Fruit fly (Drosophila melanogaster) whole organism, embryonic: ENCODE results near the gene Appl.
A peak's percentile ranks its signal among the peaks of the same experiment; 100 is the strongest.

Experiments
- Bteb2 ChIP-seq: fragments of 200-800 bp; sonication (Bioruptor generic); optimal IDR thresholded peaks from 2 replicates; lab custom pipeline; 2016; ENCODE audit warnings: missing biosample characterization, missing genetic modification characterization
- CG10147 ChIP-seq: fragments of 200-800 bp; sonication (Bioruptor generic); optimal IDR thresholded peaks from 2 replicates; lab custom pipeline; 2019; ENCODE audit warnings: missing biosample characterization, mild to moderate bottlenecking, missing genetic modification characterization, moderate library complexity
- CG10462 ChIP-seq: fragments of 200-800 bp; sonication (Bioruptor generic); optimal IDR thresholded peaks from 2 replicates; lab custom pipeline; 2016; ENCODE audit warnings: missing biosample characterization, missing genetic modification characterization
- CG10959 ChIP-seq: fragments of 200-800 bp; sonication (Bioruptor generic); IDR thresholded peaks from 2 replicates; pipeline ENCODE4 v1.3.6; 2022; ENCODE audit warnings: missing biosample characterization, missing genetic modification characterization
- CG1233 ChIP-seq: fragments of 200-800 bp; sonication (Bioruptor generic); optimal IDR thresholded peaks from 4 replicates; lab custom pipeline; 2018; ENCODE audit warnings: missing biosample characterization, mild to moderate bottlenecking, missing genetic modification characterization
- CG14014 ChIP-seq: fragments of 200-800 bp; sonication (Bioruptor generic); IDR thresholded peaks from 2 replicates; pipeline ENCODE4 v1.3.6; 2022; ENCODE audit warnings: missing biosample characterization, missing genetic modification characterization
- CG14965 ChIP-seq: fragments of 200-800 bp; sonication (Bioruptor generic); optimal IDR thresholded peaks from 2 replicates; lab custom pipeline; 2016; ENCODE audit warnings: missing biosample characterization, missing genetic modification characterization, borderline replicate concordance
- CG3847 ChIP-seq: fragments of 200-800 bp; sonication (Bioruptor generic); IDR thresholded peaks from 2 replicates; pipeline ENCODE4 v1.3.6; 2022; ENCODE audit warnings: missing biosample characterization, missing genetic modification characterization
- CG4707 ChIP-seq: fragments of 200-800 bp; sonication (Bioruptor generic); optimal IDR thresholded peaks from 2 replicates; lab custom pipeline; 2018; ENCODE audit warnings: missing biosample characterization, mild to moderate bottlenecking, missing genetic modification characterization, moderate library complexity
- CG5180 ChIP-seq: fragments of 200-800 bp; sonication (Bioruptor generic); optimal IDR thresholded peaks from 3 replicates; lab custom pipeline; 2017; ENCODE audit warnings: missing biosample characterization, missing genetic modification characterization, mild to moderate bottlenecking, moderate library complexity, missing genetic modification reagents
- CG5953 ChIP-seq: fragments of 200-800 bp; sonication (Bioruptor generic); IDR thresholded peaks from 2 replicates; pipeline ENCODE4 v1.3.6; 2022; ENCODE audit warnings: missing biosample characterization, missing genetic modification characterization
- CG6654 ChIP-seq: fragments of 200-800 bp; sonication (Bioruptor generic); optimal IDR thresholded peaks from 2 replicates; lab custom pipeline; 2017; ENCODE audit warnings: missing biosample characterization, mild to moderate bottlenecking, missing genetic modification characterization
- CG7271 ChIP-seq: fragments of 200-800 bp; sonication (Bioruptor generic); optimal IDR thresholded peaks from 2 replicates; lab custom pipeline; 2018; ENCODE audit warnings: missing biosample characterization, mild to moderate bottlenecking, missing genetic modification characterization, moderate library complexity
- CG7987 ChIP-seq: fragments of 200-800 bp; sonication (Bioruptor generic); optimal IDR thresholded peaks from 2 replicates; lab custom pipeline; 2018; ENCODE audit warnings: missing biosample characterization, mild to moderate bottlenecking, missing genetic modification characterization, moderate library complexity
- CG9609 ChIP-seq: fragments of 200-800 bp; sonication (Bioruptor generic); optimal IDR thresholded peaks from 3 replicates; lab custom pipeline; 2016; ENCODE audit warnings: missing biosample characterization, missing genetic modification characterization
- Camta ChIP-seq: fragments of 200-800 bp; sonication (Bioruptor generic); optimal IDR thresholded peaks from 2 replicates; lab custom pipeline; 2016; ENCODE audit warnings: missing biosample characterization, missing genetic modification characterization
- D ChIP-seq, 2 experiments: fragments of 200-800 bp in 1 of 2; fragments of >200 bp in 1 of 2; sonication (Bioruptor generic) in 1 of 2; optimal IDR thresholded peaks; 2 replicates in 1 of 2; 3 replicates in 1 of 2; lab custom pipeline; 2017; ENCODE audit warnings: mild to moderate bottlenecking in 1 of 2, missing biosample characterization in 1 of 2, missing genetic modification characterization in 1 of 2, missing genetic modification reagents in 1 of 2
- Dbx ChIP-seq: fragments of 200-800 bp; sonication (Bioruptor generic); IDR thresholded peaks from 3 replicates; pipeline ENCODE4 v1.3.6; 2022; ENCODE audit warnings: missing biosample characterization, missing genetic modification characterization
- Drgx ChIP-seq: fragments of 200-800 bp; sonication (Bioruptor generic); IDR thresholded peaks from 2 replicates; pipeline ENCODE4 v1.3.6; 2022; ENCODE audit warnings: missing biosample characterization, missing genetic modification characterization
- GATAe ChIP-seq: fragments of 200-800 bp; sonication (Bioruptor generic); conservative IDR thresholded peaks from 2 replicates; pipeline ENCODE4 v1.3.6; 2022; ENCODE audit warnings: missing biosample characterization, missing genetic modification characterization
- Hand ChIP-seq: fragments of 200-800 bp; sonication (Bioruptor generic); optimal IDR thresholded peaks from 2 replicates; lab custom pipeline; 2017; ENCODE audit warnings: mild to moderate bottlenecking, missing biosample characterization, missing genetic modification reagents, missing genetic modification characterization
- Hey ChIP-seq: fragments of 200-800 bp; sonication (Bioruptor generic); optimal IDR thresholded peaks from 3 replicates; lab custom pipeline; 2018; ENCODE audit warnings: missing biosample characterization, mild to moderate bottlenecking, missing genetic modification characterization
- Side ChIP-seq: fragments of 200-800 bp; sonication (Bioruptor generic); optimal IDR thresholded peaks from 2 replicates; lab custom pipeline; 2016; ENCODE audit warnings: missing biosample characterization, missing genetic modification characterization
- Usf ChIP-seq: fragments of 200-800 bp; sonication (Bioruptor generic); optimal IDR thresholded peaks from 2 replicates; lab custom pipeline; 2017; ENCODE audit warnings: missing genotype, missing biosample characterization, missing genetic modification characterization
- ash1 ChIP-seq: fragments of 200-800 bp; sonication (Bioruptor generic); optimal IDR thresholded peaks from 2 replicates; lab custom pipeline; 2018; ENCODE audit warnings: missing biosample characterization, mild to moderate bottlenecking, missing genetic modification characterization
- caup ChIP-seq: fragments of 200-800 bp; sonication (Bioruptor generic); optimal IDR thresholded peaks from 3 replicates; lab custom pipeline; 2017; ENCODE audit warnings: missing biosample characterization, mild to moderate bottlenecking, missing genetic modification characterization, moderate library complexity; ENCODE audit not compliant: severe bottlenecking
- dpn ChIP-seq, 2 experiments: fragments of 200-800 bp; sonication (Bioruptor generic); optimal IDR thresholded peaks; 3 replicates each; lab custom pipeline; 2016; ENCODE audit warnings: missing biosample characterization in 2 of 2, missing genetic modification characterization in 2 of 2
- eve ChIP-seq, 2 experiments: fragments of >200 bp; optimal IDR thresholded peaks; 2 replicates each; lab custom pipeline; 2017; ENCODE audit warnings: missing biosample characterization in 2 of 2, missing genetic modification characterization in 2 of 2
- grn ChIP-seq: fragments of 200-800 bp; sonication (Bioruptor generic); optimal IDR thresholded peaks from 3 replicates; lab custom pipeline; 2017; ENCODE audit warnings: missing biosample characterization, missing genetic modification characterization
- klu ChIP-seq: fragments of 200-800 bp; sonication (Bioruptor generic); IDR thresholded peaks from 2 replicates; pipeline ENCODE4 v1.3.6; 2022; ENCODE audit warnings: missing biosample characterization, missing genetic modification characterization
- kni ChIP-seq: fragments of 200-800 bp; sonication (Bioruptor generic); optimal IDR thresholded peaks from 3 replicates; lab custom pipeline; 2017; ENCODE audit warnings: mild to moderate bottlenecking, missing biosample characterization, missing genetic modification reagents, missing genetic modification characterization
- lilli ChIP-seq: fragments of 200-800 bp; sonication (Bioruptor generic); optimal IDR thresholded peaks from 3 replicates; lab custom pipeline; 2016; ENCODE audit warnings: missing biosample characterization, missing genetic modification characterization
- mirr ChIP-seq: fragments of 200-800 bp; sonication (Bioruptor generic); optimal IDR thresholded peaks from 3 replicates; lab custom pipeline; 2018; ENCODE audit warnings: missing biosample characterization, mild to moderate bottlenecking, missing genetic modification characterization
- otp ChIP-seq: fragments of 200-800 bp; sonication (Bioruptor generic); IDR thresholded peaks from 3 replicates; pipeline ENCODE4, ENCODE4 v1.3.6; 2022; ENCODE audit warnings: missing biosample characterization, missing genetic modification characterization
- pros ChIP-seq: fragments of 200-800 bp; sonication (Bioruptor generic); optimal IDR thresholded peaks from 3 replicates; lab custom pipeline; 2019; ENCODE audit warnings: missing biosample characterization, mild to moderate bottlenecking, missing genetic modification characterization, moderate library complexity
- rib ChIP-seq: fragments of 200-800 bp; sonication (Bioruptor generic); IDR thresholded peaks from 2 replicates; pipeline ENCODE4 v1.3.6; 2022; ENCODE audit warnings: missing biosample characterization, missing genetic modification characterization
- row ChIP-seq: fragments of 200-800 bp; sonication (Bioruptor generic); IDR thresholded peaks from 3 replicates; pipeline ENCODE4 v1.3.6; 2022; ENCODE audit warnings: missing biosample characterization, missing genetic modification characterization
- sc ChIP-seq, 3 experiments: fragments of >200 bp in 2 of 3; fragments of 200-800 bp in 1 of 3; sonication (Bioruptor generic) in 1 of 3; optimal IDR thresholded peaks; 2 replicates in 2 of 3; 3 replicates in 1 of 3; lab custom pipeline; 2017; ENCODE audit warnings: mild to moderate bottlenecking in 1 of 3, missing biosample characterization in 1 of 3, missing genetic modification characterization in 1 of 3, missing genetic modification reagents in 1 of 3
- sens ChIP-seq: fragments of 200-800 bp; sonication (Bioruptor generic); peaks from one replicate; lab custom pipeline; 2016; ENCODE audit warnings: missing biosample characterization, missing genetic modification characterization
- sqz ChIP-seq: fragments of 200-800 bp; sonication (Bioruptor generic); optimal IDR thresholded peaks from 3 replicates; lab custom pipeline; 2018; ENCODE audit warnings: missing biosample characterization, mild to moderate bottlenecking, missing genetic modification characterization
- tgo ChIP-seq: fragments of 200-800 bp; sonication (Bioruptor generic); IDR thresholded peaks from 3 replicates; pipeline ENCODE4 v1.3.6; 2022; ENCODE audit warnings: missing biosample characterization, missing genetic modification characterization
- tll ChIP-seq, 2 experiments: fragments of 200-800 bp in 1 of 2; fragments of >200 bp in 1 of 2; sonication (Bioruptor generic) in 1 of 2; optimal IDR thresholded peaks; 2 replicates each; lab custom pipeline; 2017 to 2019; ENCODE audit warnings: missing biosample characterization in 2 of 2, missing genetic modification characterization in 2 of 2, mild to moderate bottlenecking in 1 of 2, moderate library complexity in 1 of 2
- tna ChIP-seq: fragments of 200-800 bp; sonication (Bioruptor generic); IDR thresholded peaks from 2 replicates; pipeline ENCODE4 v1.3.6; 2022; ENCODE audit warnings: missing biosample characterization, missing genetic modification characterization; ENCODE audit not compliant: partially characterized antibody

Appl gene

DNA sequence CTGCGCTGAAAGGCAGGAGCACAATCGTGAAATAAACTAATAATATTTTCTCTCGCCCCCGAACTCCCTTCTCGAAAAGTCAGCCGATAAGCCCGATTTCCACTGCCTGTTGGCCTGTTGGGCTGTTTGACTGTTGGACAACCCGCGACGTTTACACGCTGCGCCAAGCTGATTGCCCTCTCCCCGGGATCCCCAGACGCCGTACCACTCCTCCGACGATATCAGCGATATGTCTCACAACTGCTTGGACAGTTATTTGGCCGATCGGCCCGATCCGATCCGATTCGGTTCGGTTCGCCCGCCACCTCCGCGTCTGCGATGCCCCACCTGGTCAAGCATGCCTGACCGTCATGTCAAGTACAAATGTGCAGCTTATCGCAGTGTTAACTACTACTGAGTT is 69.4 kb downstream of the Appl start (continued):
- peak; percentile 81 for TF ChIP-seq GATAe (GFP tag; lab: Robert Waterston, UW)
- TF ChIP-seq CG7987 (GFP tag; lab: Kevin White, UChicago): peak; percentile 84
- peak; percentile 93 for TF ChIP-seq mirr (GFP tag; lab: Kevin White, UChicago)
- TF ChIP-seq CG9609 (GFP tag; lab: Kevin White, UChicago): no peak
- TF ChIP-seq CG4707: no peak
- TF ChIP-seq CG10462: no peak
- TF ChIP-seq caup (GFP tag; lab: Kevin White, UChicago): no peak
- no peak for TF ChIP-seq dpn (GFP tag; optimal IDR thresholded peaks at IDR 0.05; lab: Kevin White, UChicago)
- TF ChIP-seq Hey: peak; percentile 76
- TF ChIP-seq CG1233 (GFP tag; lab: Kevin White, UChicago): no peak
- peak; percentile 95 for TF ChIP-seq grn (GFP tag; lab: Kevin White, UChicago)
- no peak for TF ChIP-seq Side (GFP tag; lab: Kevin White, UChicago)
- no peak for TF ChIP-seq CG5953 (GFP tag; lab: Robert Waterston, UW)
- TF ChIP-seq otp (GFP tag; lab: Robert Waterston, UW): no peak

DNA sequence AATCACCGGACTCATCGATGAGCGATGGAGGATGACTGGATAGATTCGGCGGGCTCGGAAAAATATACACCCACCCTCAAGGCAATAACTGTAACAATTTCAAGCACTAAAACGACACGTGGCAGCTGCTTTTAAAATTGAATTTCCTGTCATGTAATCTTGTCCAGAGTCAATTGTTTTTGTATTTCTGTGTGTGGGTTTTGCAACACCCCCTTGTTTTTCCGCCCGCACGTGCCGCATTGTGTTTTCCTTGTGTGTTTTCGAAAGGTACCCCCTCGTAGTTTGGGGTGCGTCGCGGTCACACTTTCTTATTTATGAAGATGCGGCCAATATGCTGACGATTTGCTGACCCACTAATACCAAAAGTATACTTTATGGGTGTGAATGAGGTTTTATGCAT is 71.7 kb downstream of the Appl start:
- TF ChIP-seq ash1 (GFP tag; lab: Kevin White, UChicago): no peak
- TF ChIP-seq CG5180: no peak
- peak in 1 of 2 experiments; percentile 53 for TF ChIP-seq tll (GFP tag; optimal IDR thresholded peaks at IDR 0.05; lab: Kevin White, UChicago)
- peak; percentile 23 for TF ChIP-seq sens (GFP tag; lab: Kevin White, UChicago)
- no peak for TF ChIP-seq sc (optimal IDR thresholded peaks at IDR 0.05; lab: Kevin White, UChicago)
- TF ChIP-seq sc (GFP tag; optimal IDR thresholded peaks at IDR 0.05; lab: Kevin White, UChicago): no peak
- no peak for TF ChIP-seq tna (GFP tag; lab: Robert Waterston, UW)
- no peak for TF ChIP-seq lilli (GFP tag; lab: Kevin White, UChicago)
- no peak for TF ChIP-seq D (optimal IDR thresholded peaks at IDR 0.05; lab: Kevin White, UChicago)
- peak; percentile 7 for TF ChIP-seq D (GFP tag; optimal IDR thresholded peaks at IDR 0.05; lab: Kevin White, UChicago)
- no peak for TF ChIP-seq Camta (GFP tag; lab: Kevin White, UChicago)
- TF ChIP-seq Usf: no peak
- no peak for TF ChIP-seq CG10959 (GFP tag; lab: Robert Waterston, UW)
- TF ChIP-seq CG6654 (GFP tag; lab: Kevin White, UChicago): no peak
- no peak for TF ChIP-seq CG7271 (tag; lab: Kevin White, UChicago)
- no peak for TF ChIP-seq sqz
- TF ChIP-seq rib (GFP tag; lab: Robert Waterston, UW): no peak
- TF ChIP-seq klu: no peak
- TF ChIP-seq CG3847 (GFP tag; lab: Robert Waterston, UW): no peak
- no peak for TF ChIP-seq eve (GFP tag; optimal IDR thresholded peaks at IDR 0.05; lab: Kevin White, UChicago)
- TF ChIP-seq tgo: no peak
- TF ChIP-seq Drgx (GFP tag; lab: Robert Waterston, UW): no peak
- peak; percentile 96 for TF ChIP-seq Hey
- no peak for TF ChIP-seq Bteb2 (GFP tag; lab: Kevin White, UChicago)
- TF ChIP-seq CG10147: no peak
- no peak for TF ChIP-seq Hand
- TF ChIP-seq Dbx (GFP tag; lab: Robert Waterston, UW): no peak
- peak; percentile 37 for TF ChIP-seq kni (GFP tag; lab: Kevin White, UChicago)
- peak; percentile 47 for TF ChIP-seq pros (GFP tag; lab: Kevin White, UChicago)
- no peak for TF ChIP-seq row (GFP tag; lab: Robert Waterston, UW)
- TF ChIP-seq CG14965 (GFP tag; lab: Kevin White, UChicago): no peak
- no peak for TF ChIP-seq CG14014 (GFP tag; lab: Robert Waterston, UW)
